Worm (Caenorhabditis elegans) whole organism, mixed stage, embryonic: ENCODE results near the gene ZK287.1.

Experiments used
- elt-1 ChIP-seq: sonication (generic microtip); optimal IDR thresholded peaks from 2 replicates; lab custom pipeline; 2017; ENCODE audit warnings: missing genetic modification characterization, mild to moderate bottlenecking, missing compliant biosample characterization, antibody characterized with exemption, moderate library complexity, borderline replicate concordance; ENCODE audit not compliant: insufficient read depth
- hlh-1 ChIP-seq: fragments of 150-350 bp; optimal IDR thresholded peaks from 2 replicates; lab custom pipeline; 2014; ENCODE audit warnings: missing biosample characterization, missing genetic modification reagents, missing genetic modification characterization
- lsy-2 ChIP-seq: fragments of 150-350 bp; optimal IDR thresholded peaks from 2 replicates; lab custom pipeline; 2014; ENCODE audit warnings: missing biosample characterization, missing genetic modification characterization
- mep-1 ChIP-seq: fragments of 150-350 bp; optimal IDR thresholded peaks from 2 replicates; lab custom pipeline; 2017; ENCODE audit warnings: missing biosample characterization, missing genetic modification reagents, missing genetic modification characterization, inconsistent platforms
- nhr-12 ChIP-seq: fragments of 150-350 bp; optimal IDR thresholded peaks from 2 replicates; lab custom pipeline; 2014; ENCODE audit warnings: missing biosample characterization, missing genetic modification characterization
- nhr-237 ChIP-seq: fragments of 150-350 bp; optimal IDR thresholded peaks from 2 replicates; lab custom pipeline; 2014; ENCODE audit warnings: missing biosample characterization, missing genetic modification characterization
- nhr-28 ChIP-seq: fragments of 150-350 bp; optimal IDR thresholded peaks from 2 replicates; lab custom pipeline; 2014; ENCODE audit warnings: missing biosample characterization, missing genetic modification characterization
- pha-4 ChIP-seq: fragments of 150-350 bp; optimal IDR thresholded peaks from 2 replicates; lab custom pipeline; 2018; ENCODE audit warnings: missing biosample characterization, missing genetic modification reagents, missing genetic modification characterization
- unc-62 ChIP-seq: fragments of 150-350 bp; optimal IDR thresholded peaks from 2 replicates; lab custom pipeline; 2014; ENCODE audit warnings: missing biosample characterization, missing genetic modification reagents, missing genetic modification characterization

- TF ChIP-seq elt-1 (tag; lab: Kevin White, UChicago) (no peak), hlh-1 (no peak), unc-62 (GFP tag; lab: Kevin White, UChicago) (no peak), lsy-2 (tag; lab: Kevin White, UChicago) (no peak), pha-4 (no peak), nhr-12 (tag; lab: Kevin White, UChicago) (no peak), nhr-237 (tag; lab: Kevin White, UChicago) (no peak), nhr-28 (tag; lab: Kevin White, UChicago) (no peak), mep-1 (tag; lab: Kevin White, UChicago) (no peak)
Measured at ce11 chrV:9621437-9621836, 45.1 kb upstream of the ZK287.1 start.
